Worm (Caenorhabditis elegans) whole organism, late embryonic: ENCODE data around the gene cee-1.

ENCODE experiments used
- ama-1 ChIP-seq: fragments of 150-350 bp; optimal IDR thresholded peaks from 2 replicates; lab custom pipeline; 2014
- ceh-24 ChIP-seq: sonication (generic microtip); optimal IDR thresholded peaks from 2 replicates; lab custom pipeline; 2016; ENCODE audit warnings: mild to moderate bottlenecking, missing genetic modification characterization, missing compliant biosample characterization
- che-1 ChIP-seq: sonication (generic microtip); optimal IDR thresholded peaks from 2 replicates; lab custom pipeline; 2016; ENCODE audit warnings: mild to moderate bottlenecking, missing genetic modification characterization, missing compliant biosample characterization
- madf-2 ChIP-seq: sonication (generic microtip); optimal IDR thresholded peaks from 2 replicates; lab custom pipeline; 2017; ENCODE audit warnings: missing genetic modification characterization, missing compliant biosample characterization
- pat-9 ChIP-seq: fragments of 200-800 bp; sonication (Bioruptor generic); optimal IDR thresholded peaks from 2 replicates; lab custom pipeline; 2018; ENCODE audit warnings: mild to moderate bottlenecking, missing genetic modification characterization, moderate library complexity, missing compliant biosample characterization
- tbx-2 ChIP-seq: sonication (generic microtip); optimal IDR thresholded peaks from 2 replicates; lab custom pipeline; 2016; ENCODE audit warnings: missing genetic modification characterization, missing compliant biosample characterization
- unc-86 ChIP-seq: sonication (generic microtip); optimal IDR thresholded peaks from 2 replicates; lab custom pipeline; 2016; ENCODE audit warnings: missing genetic modification characterization, missing compliant biosample characterization

DNA sequence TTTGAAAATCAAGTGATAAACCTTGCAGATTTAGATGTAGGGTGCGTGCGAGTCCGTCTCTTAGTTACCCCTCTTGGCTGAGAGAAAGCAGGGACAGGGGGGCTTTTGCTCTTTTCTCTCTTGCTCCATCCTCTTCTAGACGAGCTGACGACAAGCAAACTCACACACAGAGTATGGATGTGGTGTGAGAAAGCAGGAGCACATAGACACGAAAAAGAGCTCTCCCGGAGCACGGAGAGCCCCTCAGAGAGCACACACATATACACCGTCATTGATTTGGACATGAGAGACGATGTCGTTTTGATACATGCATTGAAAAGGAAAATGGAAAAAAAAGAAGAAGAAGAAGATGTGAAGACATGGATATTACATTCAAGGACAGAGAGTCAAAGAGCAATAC is 36.8 kb upstream of the cee-1 start:
- TF ChIP-seq ama-1 (lab: Kevin White, UChicago) (no peak), tbx-2 (tag; lab: Kevin White, UChicago) (no peak), unc-86 (no peak), madf-2 (no peak), pat-9 (no peak), ceh-24 (no peak), che-1 (tag; lab: Kevin White, UChicago) (no peak)
